Worm (Caenorhabditis elegans) whole organism, L1 larva: ENCODE data around the gene C14A4.8.

Source experiments
- C16A3.4 ChIP-seq: fragments of 150-350 bp; optimal IDR thresholded peaks from 2 replicates; lab custom pipeline; 2014; ENCODE audit warnings: missing biosample characterization, missing genetic modification characterization
- efl-1 ChIP-seq, 4 experiments: fragments of 150-350 bp; optimal IDR thresholded peaks in 3 of 4; peaks in 1 of 4; 1 replicate in 1 of 4; 2 replicates in 3 of 4; lab custom pipeline; 2014; ENCODE audit warnings: missing biosample characterization in 2 of 4, missing genetic modification characterization in 2 of 4, missing genetic modification reagents in 2 of 4
- lin-13 ChIP-seq: fragments of 150-350 bp; optimal IDR thresholded peaks from 2 replicates; lab custom pipeline; 2014; ENCODE audit warnings: missing biosample characterization, missing genetic modification reagents, missing genetic modification characterization

DNA sequence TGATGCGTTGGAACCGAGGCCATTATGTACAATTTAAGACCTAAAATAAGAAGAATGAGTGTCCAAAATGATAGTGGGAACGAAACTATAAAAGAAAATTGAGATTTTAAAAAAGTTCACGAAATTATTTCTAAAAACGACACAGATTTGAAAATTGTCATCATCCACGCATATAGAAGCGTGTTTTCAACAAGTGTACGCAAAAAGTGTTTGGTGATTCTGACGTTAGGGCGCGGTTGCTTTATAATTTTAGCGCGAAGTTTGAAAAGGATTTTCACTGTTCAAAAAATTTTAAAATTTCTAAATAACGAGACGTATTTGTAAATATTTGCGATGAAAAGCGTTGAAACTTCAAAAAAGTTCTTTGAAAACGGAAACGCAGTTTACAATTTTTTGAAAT lies 34.6 kb downstream of the C14A4.8 start, which contains the start of gene cdc-48.1:
- TF ChIP-seq lin-13: peak; percentile 100
- TF ChIP-seq C16A3.4 (tag; lab: Kevin White, UChicago): peak; percentile 100
- TF ChIP-seq efl-1 (optimal IDR thresholded peaks at IDR 0.05; lab: Kevin White, UChicago): peak; percentile 100
- TF ChIP-seq efl-1 (GFP tag; optimal IDR thresholded peaks at IDR 0.05 in 1 of 2; lab: Kevin White, UChicago): peak; percentile 100
